Fruit fly (Drosophila melanogaster): ENCODE data around the gene Phf7.
"Not testable (repeated sequence)": the region's sequence is repeated elsewhere in the genome, so short reads cannot be mapped to it uniquely, and the experiment has no call there.

- TF ChIP-seq psq (optimal IDR thresholded peaks at IDR 0.05); usp (GFP tag; optimal IDR thresholded peaks at IDR 0.05): not testable (repeated sequence)
These were observed 20.8 kb upstream of the Phf7 start, which contains the start of gene Sdic2 for dm6 chrX:20186387-20186786.
